Worm (Caenorhabditis elegans): ENCODE data around the gene rpb-12.

Gene rpb-12

DNA sequence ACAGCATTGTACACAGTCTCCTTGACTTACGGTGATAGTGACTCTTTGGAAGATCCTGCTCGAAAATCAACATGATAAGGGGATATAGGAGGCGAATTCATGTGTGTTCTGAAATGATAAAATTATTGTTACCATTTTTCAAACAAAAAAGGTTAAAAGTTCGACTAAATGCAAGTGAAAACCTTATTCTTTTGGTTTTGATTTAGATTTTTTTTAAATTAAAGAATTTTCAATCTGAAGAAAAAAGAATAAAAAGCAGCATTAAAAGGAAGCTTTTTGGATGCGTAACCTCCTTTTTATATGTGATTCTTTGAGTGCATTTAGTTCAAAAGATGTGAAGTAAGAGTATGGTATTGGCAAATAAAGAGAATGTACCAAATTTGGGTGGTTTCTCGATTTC lies 11.3 kb downstream of the rpb-12 start, which contains the start of gene delm-1:
TSS of gene delm-1 (minus strand) at position 101 of the 400 bp plus-strand sequence.
- TF ChIP-seq unc-62 (GFP tag; optimal IDR thresholded peaks at IDR 0.05) = no peak

DNA sequence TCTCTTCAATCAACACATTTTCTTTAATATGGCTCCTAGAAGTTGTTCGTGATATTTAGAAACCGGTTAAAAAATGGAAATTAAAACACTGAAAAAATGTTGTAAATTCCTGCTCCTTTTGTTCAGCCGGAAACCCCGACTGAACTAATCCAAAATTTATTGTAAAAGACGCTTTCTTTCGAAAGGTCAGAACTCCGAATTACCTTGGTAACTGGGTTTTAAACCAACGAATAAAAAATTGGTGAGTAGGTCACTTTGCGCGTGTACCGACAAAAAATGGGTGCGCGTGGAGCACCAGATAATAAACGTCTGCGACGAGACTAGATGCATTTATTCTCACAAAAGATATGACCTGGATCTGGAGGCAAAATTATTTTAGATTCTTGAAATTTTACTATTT lies 16.1 kb downstream of the rpb-12 start:
- no peak for TF ChIP-seq unc-62 (GFP tag; optimal IDR thresholded peaks at IDR 0.05)

DNA sequence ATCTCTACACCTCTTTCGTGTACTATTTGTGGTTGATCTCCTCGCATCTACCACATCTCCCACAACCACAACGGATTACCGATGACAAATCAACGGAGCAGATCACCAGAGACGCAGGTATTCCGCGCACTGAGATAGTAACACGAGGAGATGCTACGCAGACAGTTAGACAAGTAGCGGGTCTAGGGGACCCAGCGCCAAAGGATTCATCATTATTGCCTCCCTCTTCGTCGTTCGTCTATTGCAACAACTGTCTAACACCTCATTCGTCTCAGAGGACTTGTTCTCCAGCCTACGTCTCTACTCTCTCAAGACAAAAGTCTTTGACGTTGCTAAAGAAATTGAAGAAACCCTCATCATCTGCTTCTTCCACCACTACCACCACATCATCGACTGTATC lies 25.1 kb downstream of the rpb-12 start:
- no peak for TF ChIP-seq unc-62 (GFP tag; optimal IDR thresholded peaks at IDR 0.05)

DNA sequence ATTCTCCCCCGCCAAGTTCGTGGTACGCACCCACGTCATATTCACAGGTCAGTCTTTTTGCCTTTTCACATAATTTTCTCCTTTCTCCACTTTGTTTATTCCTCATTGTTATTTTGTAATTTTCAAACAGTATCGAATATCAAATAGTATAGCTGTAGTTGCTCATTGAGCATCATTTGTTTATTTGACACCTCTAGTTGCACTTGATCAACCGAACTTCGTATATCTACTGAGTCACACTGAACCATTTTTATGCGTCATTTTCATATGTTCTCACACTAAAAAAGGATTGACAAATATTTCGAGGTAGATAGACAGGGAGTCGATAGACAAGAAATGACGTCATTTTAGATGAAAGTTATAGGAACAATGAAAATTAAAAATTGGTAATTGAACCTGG lies 26.4 kb downstream of the rpb-12 start:
- TF ChIP-seq unc-62 (GFP tag; optimal IDR thresholded peaks at IDR 0.05) = no peak

DNA sequence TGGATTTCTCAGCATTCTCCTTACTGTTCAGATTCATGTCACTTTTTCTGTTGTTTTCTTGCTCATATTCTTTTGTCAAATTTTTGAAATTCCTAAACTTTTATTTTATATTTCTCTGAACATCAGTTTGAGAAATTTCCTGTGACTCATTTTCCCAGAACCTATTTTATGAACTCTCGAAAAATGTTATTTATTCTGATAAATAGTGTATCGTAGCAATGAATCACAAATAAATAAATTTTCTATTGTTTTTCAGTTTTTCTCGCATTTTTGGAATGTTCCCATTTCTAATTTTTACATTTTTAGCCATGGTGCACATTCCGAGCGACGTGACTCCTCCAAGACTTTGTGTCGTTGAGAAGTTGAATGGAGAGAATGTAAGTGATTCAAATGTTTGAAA lies 27.9 kb downstream of the rpb-12 start, which contains the start of gene nrfl-1:
TSS of gene nrfl-1 (plus strand) at position 301 of the 400 bp plus-strand sequence.
- no peak for TF ChIP-seq unc-62 (GFP tag; optimal IDR thresholded peaks at IDR 0.05)

DNA sequence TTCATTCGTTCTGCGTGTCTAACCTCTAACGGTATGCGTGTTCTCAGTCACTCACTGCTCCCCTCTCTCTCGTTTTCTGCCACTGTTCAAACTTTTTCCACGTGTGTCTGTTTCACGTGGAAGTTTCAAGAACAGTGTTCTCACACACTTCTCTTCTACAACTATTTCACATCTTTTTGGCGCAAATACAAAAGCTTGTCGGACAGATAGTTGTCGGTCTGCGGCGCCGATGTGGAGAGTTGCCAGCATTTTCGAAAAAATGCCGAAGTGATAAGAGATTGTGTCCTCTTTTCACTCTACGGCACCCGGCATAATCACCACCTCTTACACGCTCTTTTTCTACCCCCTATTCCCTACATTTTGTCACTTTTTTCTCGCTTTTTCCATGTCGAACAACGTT lies 28.3 kb downstream of the rpb-12 start:
- no peak for TF ChIP-seq unc-62 (GFP tag; optimal IDR thresholded peaks at IDR 0.05)

DNA sequence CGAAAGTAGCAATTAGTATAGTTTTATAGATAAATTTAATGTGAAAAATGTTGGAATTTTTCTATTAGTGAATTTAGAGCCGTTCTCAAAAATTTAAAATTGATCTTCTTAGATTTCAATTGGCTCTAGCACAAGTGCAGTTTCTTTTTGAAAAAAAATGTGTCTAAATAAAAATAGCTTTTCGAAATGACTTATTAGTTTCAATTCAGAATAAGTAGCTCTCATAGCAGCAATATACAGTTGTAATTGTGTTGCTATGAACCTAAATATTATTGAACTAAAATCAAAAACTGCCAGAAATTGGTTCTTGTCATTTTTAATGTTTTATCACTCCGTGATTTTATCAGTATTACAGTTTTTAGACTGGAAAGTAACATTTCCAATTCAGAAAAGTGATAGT lies 29.0 kb downstream of the rpb-12 start:
- TF ChIP-seq unc-62 (GFP tag; optimal IDR thresholded peaks at IDR 0.05) = no peak

DNA sequence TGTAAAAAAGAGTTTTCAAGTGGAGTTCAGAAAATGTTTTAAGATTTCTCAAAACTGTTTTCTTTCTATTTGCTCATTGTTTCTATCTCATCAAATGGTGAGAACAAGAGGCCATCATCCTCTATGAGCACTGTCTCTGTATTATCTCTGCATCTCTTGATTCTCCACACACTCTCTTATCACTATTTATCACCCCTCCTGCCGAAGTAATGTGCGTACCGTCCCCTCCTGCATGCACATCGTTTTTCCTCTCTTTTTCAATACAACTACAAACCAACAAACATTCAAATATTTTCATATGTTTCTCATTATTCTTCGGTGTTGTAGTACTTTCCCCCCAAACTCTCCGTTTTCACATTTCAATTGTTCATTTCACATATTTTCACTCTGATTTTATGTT lies 30.2 kb downstream of the rpb-12 start:
- no peak for TF ChIP-seq unc-62 (GFP tag; optimal IDR thresholded peaks at IDR 0.05)

DNA sequence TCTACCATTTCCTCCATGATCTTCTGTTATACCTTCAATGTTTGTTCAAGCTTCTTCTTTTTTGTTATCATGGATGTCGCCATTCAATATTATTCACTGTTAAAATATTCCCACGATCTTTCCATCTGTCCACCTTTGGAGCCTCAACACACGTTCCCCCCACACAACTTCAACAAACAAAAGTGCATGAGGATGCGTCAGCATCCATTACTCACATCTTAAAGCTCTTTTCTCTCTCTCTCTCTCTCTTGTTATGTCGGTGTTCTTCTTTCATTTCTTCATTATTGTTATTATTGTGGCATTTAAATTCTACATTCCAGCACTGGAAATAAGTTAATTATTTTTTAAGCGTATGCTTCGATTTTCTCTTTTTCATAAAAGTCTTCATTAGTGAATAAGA lies 32.6 kb downstream of the rpb-12 start:
- no peak for TF ChIP-seq unc-62 (GFP tag; optimal IDR thresholded peaks at IDR 0.05)

DNA sequence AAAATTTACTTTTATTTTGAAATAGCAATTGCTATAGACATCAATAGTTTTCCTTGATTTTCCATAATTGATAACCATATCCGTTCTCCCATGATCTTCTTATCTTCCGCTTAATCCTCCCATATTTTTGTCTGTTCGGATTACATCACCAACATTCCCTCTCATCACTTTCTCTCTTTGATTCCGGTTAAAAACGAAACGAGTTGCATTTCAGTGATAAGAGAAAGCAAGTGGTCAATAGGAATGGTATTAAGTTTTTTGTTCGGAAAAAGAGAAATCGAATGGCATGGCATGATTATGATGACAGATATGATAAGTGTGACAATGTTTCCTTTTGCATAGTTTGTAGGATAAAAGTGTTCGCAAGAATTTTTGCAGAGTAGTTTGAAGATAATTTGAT lies 34.6 kb downstream of the rpb-12 start:
- no peak for TF ChIP-seq unc-62 (GFP tag; optimal IDR thresholded peaks at IDR 0.05)

DNA sequence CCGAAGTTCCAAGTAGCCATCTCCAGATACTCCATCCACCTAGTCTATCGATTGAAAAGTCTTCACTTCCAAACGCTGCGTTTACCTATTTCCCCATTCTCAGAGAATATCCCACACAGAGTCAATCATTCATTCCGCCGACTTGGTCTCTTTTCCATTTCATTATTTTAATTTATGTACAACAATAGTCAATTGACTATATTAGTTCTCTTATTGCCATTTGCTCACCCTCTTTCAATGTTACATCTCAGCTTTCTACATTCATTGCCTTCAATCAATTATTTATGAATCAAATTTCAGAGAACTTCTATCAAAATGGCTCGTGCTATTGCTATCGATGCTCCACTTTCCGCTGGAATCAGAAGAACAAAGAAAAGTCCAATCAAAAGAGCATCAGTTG lies 38.0 kb downstream of the rpb-12 start, which contains the start of gene aly-1:
TSS of gene aly-1 (plus strand) at position 301 of the 400 bp plus-strand sequence.
- TF ChIP-seq unc-62 (GFP tag; optimal IDR thresholded peaks at IDR 0.05) = no peak

DNA sequence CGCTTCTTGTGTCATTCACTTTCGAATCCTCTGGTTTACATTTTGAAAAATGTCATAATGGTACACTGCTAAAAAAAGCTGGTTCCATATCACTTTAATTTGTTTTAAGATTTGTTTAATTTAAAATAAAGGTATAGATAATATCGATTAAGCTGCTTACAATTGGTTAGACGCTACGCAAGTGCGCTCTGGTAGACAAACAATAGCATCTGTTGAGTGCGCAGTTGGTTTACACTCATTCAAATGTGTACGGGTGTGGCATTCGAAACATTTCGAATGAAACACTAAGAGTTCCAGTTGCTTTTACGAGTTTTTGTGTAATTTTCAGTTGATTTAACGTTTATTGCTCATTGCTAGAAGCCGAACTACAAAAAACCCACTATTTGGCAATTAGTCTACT lies 39.2 kb downstream of the rpb-12 start:
- no peak for TF ChIP-seq unc-62 (GFP tag; optimal IDR thresholded peaks at IDR 0.05)

DNA sequence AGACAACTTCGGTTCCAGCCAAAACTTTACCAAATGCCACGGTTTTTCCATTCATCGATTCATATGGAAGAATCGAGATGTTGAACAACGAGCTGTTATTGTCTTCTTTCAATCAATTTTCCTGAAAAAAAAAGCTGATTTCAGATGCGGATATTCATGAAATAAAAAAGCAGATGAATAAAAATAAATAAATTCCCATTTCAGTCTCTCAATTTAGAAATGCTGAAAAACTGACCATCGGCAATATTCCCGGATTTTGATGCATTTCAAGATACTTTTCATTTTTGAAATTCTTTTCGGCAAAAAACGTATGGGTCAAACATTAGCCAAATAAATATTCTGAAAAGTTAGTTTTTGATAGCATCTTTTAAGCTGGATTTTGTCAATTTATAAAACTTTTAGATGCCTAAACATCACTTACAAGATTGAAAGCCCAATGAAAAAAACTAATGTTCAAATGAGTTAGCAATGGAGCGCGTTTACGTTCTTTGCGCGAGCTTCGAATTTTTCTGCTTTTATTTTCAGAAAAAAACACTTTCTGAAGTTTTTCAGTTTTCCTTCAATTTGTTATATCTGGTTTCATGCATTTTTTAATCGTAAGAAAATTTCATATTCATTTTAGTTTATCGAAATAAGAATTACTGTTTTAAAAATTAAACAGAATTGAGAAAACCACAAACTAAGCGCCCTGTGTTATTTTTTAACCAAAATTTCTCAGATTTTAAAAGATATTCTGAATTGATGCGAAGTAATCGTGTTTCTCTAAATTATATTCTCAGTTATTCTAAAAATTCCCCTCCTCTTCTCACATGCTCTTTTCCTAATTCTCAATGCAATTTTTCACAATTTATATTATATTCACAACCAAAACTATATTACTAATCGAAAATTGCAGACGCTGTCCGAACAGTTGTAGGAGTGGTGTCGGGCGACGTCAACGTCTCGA lies 42.3 kb downstream of the rpb-12 start, which contains the start of the genes C01F6.14 and fem-3:
TSS of gene C01F6.14 (minus strand) at position 51 of the 946 bp plus-strand sequence.
TSS of gene fem-3 (plus strand) at position 896 of the 946 bp plus-strand sequence.
- TF ChIP-seq unc-62 (GFP tag; optimal IDR thresholded peaks at IDR 0.05) = no peak

DNA sequence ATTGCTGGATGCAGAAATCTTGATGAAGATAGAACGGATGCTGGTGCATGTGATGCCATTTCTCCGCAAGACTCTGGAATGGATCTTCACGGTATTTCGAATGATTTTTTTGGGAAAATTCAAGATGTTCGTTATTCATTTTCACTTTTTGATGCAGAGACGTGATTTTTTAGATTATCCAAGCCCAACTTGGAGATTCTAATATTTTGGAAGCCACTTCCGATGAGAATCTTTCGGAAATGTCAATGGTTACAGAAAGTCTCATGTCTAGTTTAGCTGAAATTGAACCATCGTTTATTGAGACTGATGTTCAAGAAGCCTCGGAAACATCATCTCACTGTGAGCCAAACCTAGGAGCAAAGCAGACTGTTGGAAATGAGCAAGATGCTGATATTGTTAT lies 45.8 kb downstream of the rpb-12 start:
- no peak for TF ChIP-seq unc-62 (GFP tag; optimal IDR thresholded peaks at IDR 0.05)

DNA sequence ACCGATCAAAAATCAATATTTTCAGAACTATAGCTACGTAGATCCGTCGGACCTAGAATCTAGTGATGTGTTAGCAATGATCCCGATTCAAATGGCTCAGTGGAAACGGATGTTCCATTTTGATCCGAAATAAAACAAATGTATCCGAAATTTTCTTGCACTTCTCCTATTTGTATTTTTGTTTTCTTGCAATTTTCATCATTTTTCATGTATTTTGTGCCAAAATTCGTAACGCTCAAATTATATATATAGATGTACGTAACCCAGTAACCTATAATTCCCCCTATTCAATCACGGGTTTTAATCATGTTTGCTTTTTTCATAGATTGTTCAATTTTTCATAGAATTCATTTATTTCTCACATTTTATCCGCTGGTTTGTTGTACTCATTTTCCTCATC lies 47.7 kb downstream of the rpb-12 start, which contains the start of gene gldi-10:
TSS of gene gldi-10 (plus strand) at position 301 of the 400 bp plus-strand sequence.
- TF ChIP-seq unc-62 (GFP tag; optimal IDR thresholded peaks at IDR 0.05) = no peak

Data from whole organism, dauer.